Fruit fly (Drosophila melanogaster) whole organism, larva: ENCODE results near the gene Serinc.

Experiments used
- noc ChIP-seq: fragments of 200-800 bp; sonication (Bioruptor generic); optimal IDR thresholded peaks from 3 replicates; lab custom pipeline; 2019; ENCODE audit warnings: missing biosample characterization, mild to moderate bottlenecking, missing genetic modification characterization, moderate library complexity

Serinc gene

DNA sequence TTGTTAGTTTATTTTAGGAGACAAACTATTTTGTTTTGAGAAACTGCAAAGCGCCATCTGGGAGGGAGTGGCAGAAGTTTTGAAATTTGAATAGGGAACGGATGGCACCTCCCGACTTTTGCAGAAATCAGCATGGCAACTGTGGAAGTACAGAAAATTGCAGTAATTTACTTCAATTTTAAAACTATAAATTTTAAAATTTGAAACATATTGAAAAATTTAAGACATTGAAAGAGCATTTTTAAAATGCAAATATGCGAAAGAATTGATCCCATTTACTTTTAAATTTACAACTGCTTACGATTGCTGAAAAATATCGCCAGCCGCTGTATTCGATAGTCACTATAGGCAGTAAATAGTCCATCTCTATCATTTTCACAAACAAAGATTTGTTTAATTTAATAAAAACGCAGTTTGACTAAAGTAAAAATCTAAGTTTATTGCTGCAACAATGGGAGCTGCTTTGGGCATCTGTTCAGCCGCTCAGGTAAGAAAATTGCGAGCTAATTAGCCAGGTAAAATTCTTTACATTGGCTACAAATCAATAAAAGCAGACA lies at the start of gene Serinc:
Gene Serinc, plus strand, starts transcription at position 329 of the 557 bp plus-strand sequence.
- no peak for TF ChIP-seq noc (tag; lab: Kevin White, UChicago)

dm6 chr3L:16364182-16364581 lies 48.3 kb upstream of the Serinc start:
- TF ChIP-seq noc (tag; lab: Kevin White, UChicago) = no peak

- TF ChIP-seq noc (tag; lab: Kevin White, UChicago) = no peak
Measured at dm6 chr3L:16364599-16364998, 47.9 kb upstream of the Serinc start, which contains the start of gene Cpr72Eb. Gene Cpr72Eb (plus strand): TSS chr3L:16364899.

dm6 chr3L:16367240-16367639 lies 45.3 kb upstream of the Serinc start, which contains the start of gene Cpr72Ec:
Gene Cpr72Ec (minus strand): TSS chr3L:16367340.
- no peak for TF ChIP-seq noc (tag; lab: Kevin White, UChicago)

- TF ChIP-seq noc (tag; lab: Kevin White, UChicago) = no peak
Measured at dm6 chr3L:16368199-16368598, 44.3 kb upstream of the Serinc start, which contains the start of gene CG4842. Gene CG4842 (plus strand): TSS chr3L:16368389.

- TF ChIP-seq noc (tag; lab: Kevin White, UChicago) = no peak
Measured at dm6 chr3L:16369526-16369925, 43.0 kb upstream of the Serinc start, which contains the start of gene CG18814. Gene CG18814 (plus strand): TSS chr3L:16369826.

DNA sequence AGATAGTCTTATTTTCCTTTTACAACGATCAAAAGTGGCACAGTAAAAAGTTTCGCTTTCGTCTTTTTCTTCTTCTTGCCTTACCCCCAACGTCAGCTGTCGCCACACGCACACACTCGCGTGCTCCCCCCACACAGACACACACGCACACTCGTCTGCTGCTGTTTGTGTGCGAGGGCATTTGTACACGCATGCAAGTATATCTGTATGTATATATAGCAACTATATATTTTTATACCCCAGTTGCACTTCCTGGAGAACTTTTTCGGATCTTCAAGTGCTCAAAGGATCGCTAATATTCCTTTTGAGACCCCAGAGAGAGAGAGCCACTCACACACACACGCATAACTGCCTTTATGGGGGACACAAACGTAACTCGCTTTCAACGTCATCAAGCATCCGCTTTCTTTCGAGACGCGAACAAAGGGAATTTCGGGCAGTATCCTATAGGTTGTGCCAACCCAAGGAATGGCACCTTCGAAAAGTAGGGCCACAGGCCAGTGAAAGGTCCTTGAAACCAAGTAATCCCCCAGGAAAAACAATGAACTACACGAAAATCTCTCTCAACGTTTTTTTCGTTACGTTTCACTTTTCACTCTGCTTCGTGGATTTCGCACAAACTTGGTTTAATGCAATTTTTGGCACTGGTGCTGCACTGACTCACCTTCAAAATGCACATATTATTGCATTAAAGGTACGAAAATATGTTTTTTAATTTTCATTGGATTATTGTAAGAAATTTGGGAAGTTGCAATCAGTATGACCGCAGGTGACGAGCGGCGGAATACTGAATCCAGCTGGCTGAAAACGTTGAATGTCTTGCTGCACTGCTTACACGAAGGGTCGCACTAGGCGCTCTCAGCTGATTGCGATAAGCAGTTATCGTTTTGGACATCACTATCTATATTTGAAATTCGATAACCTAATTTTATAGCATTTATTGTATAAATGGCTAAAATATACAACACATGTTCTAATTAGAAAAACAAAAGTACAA lies 34.5 kb upstream of the Serinc start, which contains the start of gene roq:
Gene roq, minus strand, starts transcription at position 799 of the 997 bp plus-strand sequence.
- TF ChIP-seq noc (tag; lab: Kevin White, UChicago) = no peak

DNA sequence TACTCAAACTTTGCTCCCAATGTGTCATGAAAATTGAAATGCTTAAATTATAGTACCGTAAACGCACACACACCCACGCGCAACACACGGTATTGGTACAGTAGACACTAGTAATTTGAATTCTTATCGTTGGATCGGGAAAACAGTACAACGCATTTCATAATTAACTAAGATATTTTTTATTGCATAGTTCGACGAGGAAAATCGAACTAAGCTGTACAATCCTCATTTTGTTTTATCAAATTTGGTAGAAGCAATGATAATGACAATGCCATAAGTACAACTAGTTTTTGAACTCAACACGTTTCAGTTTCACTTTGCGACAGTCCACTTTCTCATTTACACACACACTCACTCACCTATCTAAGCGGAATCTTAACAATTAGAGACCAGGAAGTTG lies 31.8 kb upstream of the Serinc start:
- TF ChIP-seq noc (tag; lab: Kevin White, UChicago) = peak; percentile 97

- no peak for TF ChIP-seq noc (tag; lab: Kevin White, UChicago)
Measured at dm6 chr3L:16381184-16381797, 31.2 kb upstream of the Serinc start, which contains the start of gene Agpat4. Gene Agpat4 (minus strand): TSS chr3L:16381570.

- no peak for TF ChIP-seq noc (tag; lab: Kevin White, UChicago)
Measured at dm6 chr3L:16383056-16383455, 29.5 kb upstream of the Serinc start.

DNA sequence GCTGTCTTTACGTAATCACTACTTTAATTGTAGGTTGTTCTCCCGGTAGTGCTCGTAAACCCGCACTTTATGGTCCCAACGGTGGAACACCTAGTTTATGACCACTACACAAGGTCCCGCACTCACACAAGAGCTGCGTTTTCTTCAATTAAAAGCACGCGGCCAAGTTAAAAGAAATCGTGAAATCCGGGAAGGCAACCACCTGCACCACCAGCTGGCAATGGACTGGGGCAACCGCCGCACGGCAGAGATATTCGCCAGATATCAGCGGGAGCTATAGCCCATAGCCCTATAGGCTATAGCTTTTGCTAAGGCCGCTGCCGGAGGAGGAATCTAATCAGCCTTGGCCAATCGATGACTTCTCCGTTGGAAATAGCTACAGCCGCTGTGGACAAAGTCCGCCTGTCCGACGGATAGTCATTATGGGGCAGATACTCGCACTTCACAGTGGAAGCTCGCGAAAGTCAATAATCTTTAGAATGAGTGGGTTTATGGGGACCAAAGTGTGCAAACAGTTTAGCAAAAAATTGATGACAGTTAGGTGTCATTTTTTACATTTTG lies 28.3 kb upstream of the Serinc start:
- TF ChIP-seq noc (tag; lab: Kevin White, UChicago) = no peak

dm6 chr3L:16385252-16385879 lies 27.2 kb upstream of the Serinc start:
- peak; percentile 56 for TF ChIP-seq noc (tag; lab: Kevin White, UChicago)

DNA sequence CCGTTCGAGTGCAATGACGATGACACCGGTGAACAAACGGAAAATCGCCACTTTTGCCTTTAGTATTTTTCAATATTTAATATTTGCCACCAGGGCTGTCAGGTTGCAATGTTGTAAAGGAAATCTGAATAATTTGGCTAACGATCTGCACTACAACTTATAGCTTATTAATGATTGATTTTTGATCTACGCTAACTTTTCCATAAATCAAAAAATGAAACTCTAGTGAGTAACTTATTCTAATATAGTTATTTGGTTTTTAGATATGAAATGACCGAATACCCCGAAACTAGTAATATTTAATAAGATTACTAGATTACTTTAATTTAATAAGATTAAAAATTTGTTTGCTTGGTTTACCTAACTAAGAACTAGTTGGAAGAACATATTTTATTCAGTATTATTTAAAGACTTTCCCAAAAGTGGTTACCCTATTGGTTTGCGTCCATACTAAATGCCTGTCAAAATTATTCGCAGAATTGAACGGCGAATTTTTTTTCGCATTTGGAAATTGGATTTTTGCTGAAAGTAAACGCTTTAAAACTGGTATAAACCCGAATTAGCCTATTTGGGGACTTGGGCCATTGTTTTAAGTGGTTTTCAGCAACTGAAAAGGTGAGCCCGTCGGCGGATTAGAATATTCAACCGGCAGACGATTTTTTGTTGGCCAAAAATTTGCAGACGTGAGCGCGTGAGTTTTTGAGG lies 26.5 kb upstream of the Serinc start, which contains the start of the genes Agpat3 and RAF2:
Gene Agpat3, minus strand, starts transcription at position 78 of the 705 bp plus-strand sequence.
Gene RAF2, plus strand, starts transcription at position 448 of the 705 bp plus-strand sequence.
- no peak for TF ChIP-seq noc (tag; lab: Kevin White, UChicago)

DNA sequence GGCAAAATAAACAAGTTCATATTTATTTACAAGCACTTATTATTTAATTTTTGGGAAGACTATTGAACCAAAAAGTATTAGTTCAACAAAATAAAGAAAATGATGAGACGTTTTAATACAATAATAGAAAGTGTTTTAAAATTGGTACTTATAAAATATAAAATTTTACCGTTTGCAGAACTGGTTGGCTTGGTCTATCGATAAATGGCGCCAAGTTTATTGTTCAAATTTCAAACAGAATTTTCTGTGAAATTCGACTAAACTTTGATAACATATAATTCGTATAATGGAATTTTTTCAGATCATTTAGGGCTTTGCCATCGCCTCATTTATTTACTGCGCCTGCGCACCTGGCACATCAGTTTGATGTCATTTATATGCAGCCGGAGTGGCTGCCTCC lies 21.7 kb upstream of the Serinc start:
- TF ChIP-seq noc (tag; lab: Kevin White, UChicago) = no peak
